Worm (Caenorhabditis elegans): Measurements from ENCODE around the gene sta-2.
A peak's percentile ranks its signal among the peaks of the same experiment; 100 is the strongest.

The sta-2 gene

ce11 chrV:9768828-9769778, 28.1 kb downstream of the sta-2 start, which contains the start of gene unc-42:
Gene unc-42 (minus strand): TSS chrV:9769391.
- TF ChIP-seq efl-1 (optimal IDR thresholded peaks at IDR 0.05) (no peak), efl-1 (GFP tag; optimal IDR thresholded peaks at IDR 0.05 in 1 of 2) (peak in 1 of 2 experiments; percentile 76), fkh-10 (GFP tag; optimal IDR thresholded peaks at IDR 0.05) (peak; percentile 88), ama-1 (optimal IDR thresholded peaks at IDR 0.05) (no peak), nhr-237 (tag; optimal IDR thresholded peaks at IDR 0.05) (no peak), lin-14 (GFP tag; optimal IDR thresholded peaks at IDR 0.05) (peak; percentile 80), F16B12.6 (tag; optimal IDR thresholded peaks at IDR 0.05) (no peak), ceh-63 (GFP tag; optimal IDR thresholded peaks at IDR 0.05) (no peak), lsy-2 (tag; optimal IDR thresholded peaks at IDR 0.05) (peak in 1 of 2 experiments; percentile 53), nhr-47 (tag; optimal IDR thresholded peaks at IDR 0.05) (peak; percentile 50), swsn-7 (tag; optimal IDR thresholded peaks at IDR 0.05) (peak; percentile 16), ces-1 (GFP tag; optimal IDR thresholded peaks at IDR 0.05) (peak; percentile 100), unc-98 (GFP tag; IDR thresholded peaks at IDR 0.05) (no peak), tbx-2 (tag; optimal IDR thresholded peaks at IDR 0.05) (peak; percentile 35), ceh-82 (tag; optimal IDR thresholded peaks at IDR 0.05) (peak in 1 of 3 experiments; percentile 28), alr-1 (tag; optimal IDR thresholded peaks at IDR 0.05; ENCODE audit: borderline replicate concordance) (no peak), nhr-71 (tag; optimal IDR thresholded peaks at IDR 0.05) (peak; percentile 30), efl-3 (GFP tag; optimal IDR thresholded peaks at IDR 0.05) (no peak), sox-4 (tag; optimal IDR thresholded peaks at IDR 0.05) (no peak)

ce11 chrV:9771311-9771710, 30.3 kb downstream of the sta-2 start:
- no peak for TF ChIP-seq nhr-90 (tag; optimal IDR thresholded peaks at IDR 0.05; ENCODE audit: poor library complexity)
- no peak for TF ChIP-seq jun-1 (tag; optimal IDR thresholded peaks at IDR 0.05)
- TF ChIP-seq dpl-1 (GFP tag; optimal IDR thresholded peaks at IDR 0.05) = no peak
- TF ChIP-seq alr-1 (tag; optimal IDR thresholded peaks at IDR 0.05; ENCODE audit: borderline replicate concordance) = no peak
- no peak for TF ChIP-seq tbx-2 (tag; optimal IDR thresholded peaks at IDR 0.05)
- no peak for TF ChIP-seq lin-13 (GFP tag; optimal IDR thresholded peaks at IDR 0.05)
- TF ChIP-seq aly-2 (tag; optimal IDR thresholded peaks at IDR 0.05) = no peak
- no peak for TF ChIP-seq skn-1 (tag; optimal IDR thresholded peaks at IDR 0.05)
- TF ChIP-seq F16B12.6 (tag; optimal IDR thresholded peaks at IDR 0.05) = no peak
- TF ChIP-seq irx-1 (tag; optimal IDR thresholded peaks at IDR 0.05) = no peak
- no peak for TF ChIP-seq mdl-1 (tag; optimal IDR thresholded peaks at IDR 0.05)
- TF ChIP-seq sup-37 (GFP tag; optimal IDR thresholded peaks at IDR 0.05) = no peak
- no peak for TF ChIP-seq ceh-90 (tag; optimal IDR thresholded peaks at IDR 0.05)
- TF ChIP-seq fkh-10 (GFP tag; optimal IDR thresholded peaks at IDR 0.05) = no peak

ce11 chrV:9771970-9772369, 31.0 kb downstream of the sta-2 start, which contains the start of gene F46B6.2:
Gene F46B6.2 (plus strand): TSS chrV:9772285.
- TF ChIP-seq fkh-10 (GFP tag; optimal IDR thresholded peaks at IDR 0.05) (peak; percentile 56), egl-13 (tag; optimal IDR thresholded peaks at IDR 0.05) (no peak), ces-1 (GFP tag; optimal IDR thresholded peaks at IDR 0.05) (peak; percentile 99)

- TF ChIP-seq ztf-11 (tag; optimal IDR thresholded peaks at IDR 0.05) (no peak), hlh-4 (tag; optimal IDR thresholded peaks at IDR 0.05) (no peak), aha-1 (tag; optimal IDR thresholded peaks at IDR 0.05) (no peak), fkh-4 (tag; optimal IDR thresholded peaks at IDR 0.05; ENCODE audit: borderline replicate concordance) (no peak), grh-1 (GFP tag; IDR thresholded peaks at IDR 0.05) (no peak), ceh-63 (GFP tag; optimal IDR thresholded peaks at IDR 0.05) (no peak), nhr-76 (tag; optimal IDR thresholded peaks at IDR 0.05) (no peak), nhr-237 (tag; optimal IDR thresholded peaks at IDR 0.05) (no peak), tbx-2 (tag; optimal IDR thresholded peaks at IDR 0.05) (no peak), lin-13 (GFP tag; optimal IDR thresholded peaks at IDR 0.05) (no peak), zag-1 (tag; optimal IDR thresholded peaks at IDR 0.05) (no peak)
Observed at ce11 chrV:9775734-9776133, 34.7 kb downstream of the sta-2 start, which contains the start of gene F46B6.12. Gene F46B6.12 (minus strand): TSS chrV:9775834.

Data from whole organism, L1 larva.